Worm (Caenorhabditis elegans) whole organism, early embryonic: Measurements from ENCODE around the gene cutl-5.

Experiments used
- B0310.2 ChIP-seq: sonication (generic microtip); optimal IDR thresholded peaks from 2 replicates; lab custom pipeline; 2016; ENCODE audit warnings: mild to moderate bottlenecking, missing genetic modification characterization, missing compliant biosample characterization
- F13C5.2 ChIP-seq: sonication (generic microtip); optimal IDR thresholded peaks from 2 replicates; lab custom pipeline; 2017; ENCODE audit warnings: mild to moderate bottlenecking, missing genetic modification characterization, inconsistent platforms, missing compliant biosample characterization
- aly-1 ChIP-seq: sonication (generic microtip); optimal IDR thresholded peaks from 2 replicates; lab custom pipeline; 2016; ENCODE audit warnings: missing genetic modification characterization, missing compliant biosample characterization
- ama-1 ChIP-seq: fragments of 150-350 bp; optimal IDR thresholded peaks from 2 replicates; lab custom pipeline; 2014
- ceh-13 ChIP-seq: fragments of 200-800 bp; sonication (Bioruptor generic); optimal IDR thresholded peaks from 2 replicates; lab custom pipeline; 2018; ENCODE audit warnings: mild to moderate bottlenecking, missing genetic modification characterization, missing compliant biosample characterization
- ceh-36 ChIP-seq: sonication (generic microtip); optimal IDR thresholded peaks from 2 replicates; lab custom pipeline; 2016; ENCODE audit warnings: missing genetic modification characterization, inconsistent platforms, missing compliant biosample characterization
- ets-7 ChIP-seq: sonication (generic microtip); optimal IDR thresholded peaks from 2 replicates; lab custom pipeline; 2016; ENCODE audit warnings: missing genotype, missing genetic modification characterization, missing compliant biosample characterization
- flt-1 ChIP-seq: fragments of 200-800 bp; sonication (Bioruptor generic); IDR thresholded peaks from 2 replicates; pipeline ENCODE4 v1.3.6; 2022; ENCODE audit warnings: missing genetic modification characterization, missing compliant biosample characterization
- hmbx-1 ChIP-seq: sonication (generic microtip); optimal IDR thresholded peaks from 2 replicates; lab custom pipeline; 2016; ENCODE audit warnings: mild to moderate bottlenecking, missing genetic modification characterization, missing compliant biosample characterization
- hmg-4 ChIP-seq: fragments of 200-800 bp; sonication (Bioruptor generic); optimal IDR thresholded peaks from 2 replicates; lab custom pipeline; 2018; ENCODE audit warnings: mild to moderate bottlenecking, missing genetic modification characterization, missing compliant biosample characterization
- hnd-1 ChIP-seq: sonication (generic microtip); optimal IDR thresholded peaks from 2 replicates; lab custom pipeline; 2016; ENCODE audit warnings: missing genetic modification characterization, missing compliant biosample characterization
- pes-1 ChIP-seq: fragments of 200-800 bp; sonication (Bioruptor generic); IDR thresholded peaks from 2 replicates; pipeline ENCODE4 v1.3.6; 2022; ENCODE audit warnings: missing genetic modification reagents, missing genetic modification characterization, missing compliant biosample characterization
- scrt-1 ChIP-seq: fragments of 200-800 bp; sonication (Bioruptor generic); IDR thresholded peaks from 2 replicates; pipeline ENCODE4 v1.3.6; 2022; ENCODE audit warnings: missing genetic modification characterization, missing compliant biosample characterization
- sea-1 ChIP-seq: fragments of 200-800 bp; sonication (Bioruptor generic); conservative IDR thresholded peaks from 2 replicates; pipeline ENCODE4 v1.3.6; 2022; ENCODE audit warnings: missing genetic modification characterization, missing compliant biosample characterization
- tbx-11 ChIP-seq: fragments of 200-800 bp; sonication (Bioruptor generic); IDR thresholded peaks from 2 replicates; pipeline ENCODE4 v1.3.6; 2022; ENCODE audit warnings: missing genetic modification characterization, missing compliant biosample characterization
- tbx-37 ChIP-seq: fragments of 200-800 bp; sonication (Bioruptor generic); conservative IDR thresholded peaks from 2 replicates; pipeline ENCODE4 v1.3.6; 2022; ENCODE audit warnings: missing genetic modification reagents, missing genetic modification characterization, missing compliant biosample characterization
- tra-4 ChIP-seq: sonication (generic microtip); optimal IDR thresholded peaks from 2 replicates; lab custom pipeline; 2017; ENCODE audit warnings: missing genetic modification characterization, missing compliant biosample characterization

Gene cutl-5

ce11 chrII:7104794-7105613 is 10.7 kb downstream of the cutl-5 start, which contains the start of the genes farl-11 and rpl-33:
Gene farl-11, minus strand, starts transcription at chrII:7105035.
Gene rpl-33, plus strand, starts transcription at chrII:7105563.
- TF ChIP-seq hnd-1 (tag; lab: Kevin White, UChicago) (no peak), F13C5.2 (tag; lab: Kevin White, UChicago) (peak; percentile 51), hmbx-1 (no peak), sea-1 (no peak), ceh-13 (GFP tag; lab: Kevin White, UChicago) (no peak), hmg-4 (GFP tag; lab: Kevin White, UChicago) (no peak), flt-1 (GFP tag; lab: Robert Waterston, UW) (0 out of 2 replicates have a peak, but pooled peaks have one; percentile 27)

- TF ChIP-seq ceh-36 (tag; lab: Kevin White, UChicago), result no peak
- no peak for TF ChIP-seq F13C5.2 (tag; lab: Kevin White, UChicago)
- TF ChIP-seq aly-1 (tag; lab: Kevin White, UChicago), result no peak
- TF ChIP-seq tra-4, result no peak
- no peak for TF ChIP-seq flt-1 (GFP tag; lab: Robert Waterston, UW)
- TF ChIP-seq ets-7 (tag; lab: Kevin White, UChicago), result no peak
- no peak for TF ChIP-seq B0310.2
- no peak for TF ChIP-seq ceh-13 (GFP tag; lab: Kevin White, UChicago)
- TF ChIP-seq tbx-11 (GFP tag; lab: Robert Waterston, UW), result no peak
- no peak for TF ChIP-seq tbx-37 (GFP tag; lab: Robert Waterston, UW)
- TF ChIP-seq ama-1 (lab: Kevin White, UChicago), result no peak
- TF ChIP-seq scrt-1, result no peak
- TF ChIP-seq hmbx-1, result no peak
- TF ChIP-seq hmg-4 (GFP tag; lab: Kevin White, UChicago), result no peak
- no peak for TF ChIP-seq pes-1 (GFP tag; lab: Robert Waterston, UW)
- TF ChIP-seq sea-1, result no peak
- TF ChIP-seq hnd-1 (tag; lab: Kevin White, UChicago), result no peak
These were observed 12.6 kb downstream of the cutl-5 start for ce11 chrII:7103111-7103510.

ce11 chrII:7102288-7102687 is 13.4 kb downstream of the cutl-5 start:
- TF ChIP-seq ceh-13 (GFP tag; lab: Kevin White, UChicago) (no peak), aly-1 (tag; lab: Kevin White, UChicago) (no peak), ets-7 (tag; lab: Kevin White, UChicago) (no peak), sea-1 (no peak), tbx-37 (GFP tag; lab: Robert Waterston, UW) (no peak), flt-1 (GFP tag; lab: Robert Waterston, UW) (no peak), pes-1 (GFP tag; lab: Robert Waterston, UW) (no peak), hmbx-1 (no peak), B0310.2 (no peak)

- TF ChIP-seq hmbx-1 (no peak), ets-7 (tag; lab: Kevin White, UChicago) (no peak), scrt-1 (no peak), pes-1 (GFP tag; lab: Robert Waterston, UW) (no peak), tbx-37 (GFP tag; lab: Robert Waterston, UW) (no peak), ama-1 (lab: Kevin White, UChicago) (no peak)
These were observed 14.9 kb downstream of the cutl-5 start, which contains the start of gene mmaa-1 for ce11 chrII:7100838-7101237. Gene mmaa-1, minus strand, starts transcription at chrII:7101165.

- no peak for TF ChIP-seq tbx-11 (GFP tag; lab: Robert Waterston, UW)
- TF ChIP-seq hnd-1 (tag; lab: Kevin White, UChicago), result no peak
- TF ChIP-seq hmg-4 (GFP tag; lab: Kevin White, UChicago), result no peak
- TF ChIP-seq F13C5.2 (tag; lab: Kevin White, UChicago), result no peak
- no peak for TF ChIP-seq B0310.2
- TF ChIP-seq tra-4, result no peak
- no peak for TF ChIP-seq flt-1 (GFP tag; lab: Robert Waterston, UW)
- no peak for TF ChIP-seq ets-7 (tag; lab: Kevin White, UChicago)
- TF ChIP-seq ama-1 (lab: Kevin White, UChicago), result no peak
- no peak for TF ChIP-seq tbx-37 (GFP tag; lab: Robert Waterston, UW)
These were observed 16.5 kb downstream of the cutl-5 start for ce11 chrII:7099231-7099630.

- TF ChIP-seq F13C5.2 (tag; lab: Kevin White, UChicago) (no peak), hnd-1 (tag; lab: Kevin White, UChicago) (no peak), ama-1 (lab: Kevin White, UChicago) (no peak), aly-1 (tag; lab: Kevin White, UChicago) (no peak), tbx-37 (GFP tag; lab: Robert Waterston, UW) (no peak), scrt-1 (no peak), tbx-11 (GFP tag; lab: Robert Waterston, UW) (no peak), ceh-36 (tag; lab: Kevin White, UChicago) (no peak), sea-1 (no peak), ets-7 (tag; lab: Kevin White, UChicago) (no peak)
These were observed 17.1 kb downstream of the cutl-5 start, which contains the start of gene mct-5 for ce11 chrII:7098578-7098977. Gene mct-5, minus strand, starts transcription at chrII:7098593.

- TF ChIP-seq ceh-36 (tag; lab: Kevin White, UChicago) (no peak), tbx-37 (GFP tag; lab: Robert Waterston, UW) (no peak), ama-1 (lab: Kevin White, UChicago) (no peak), hmbx-1 (no peak), hnd-1 (tag; lab: Kevin White, UChicago) (no peak), ets-7 (tag; lab: Kevin White, UChicago) (no peak), F13C5.2 (tag; lab: Kevin White, UChicago) (no peak), scrt-1 (no peak), B0310.2 (no peak), ceh-13 (GFP tag; lab: Kevin White, UChicago) (no peak), flt-1 (GFP tag; lab: Robert Waterston, UW) (no peak)
These were observed 19.7 kb downstream of the cutl-5 start for ce11 chrII:7095970-7096369.
